Fruit fly (Drosophila melanogaster): Measurements from ENCODE around the gene CG17568.

The CG17568 gene

DNA sequence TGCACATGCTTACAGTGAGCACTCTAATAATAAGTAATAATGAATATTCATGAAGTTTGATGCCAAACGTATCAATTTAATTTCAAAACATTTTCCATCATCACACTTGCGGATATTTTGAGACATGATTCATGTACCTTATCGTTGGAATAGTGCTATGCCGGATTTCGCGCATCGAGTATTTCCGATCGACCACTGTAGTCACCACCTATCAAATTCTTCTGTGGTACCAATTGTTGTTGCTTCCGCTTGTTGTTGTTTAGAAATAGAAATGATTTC, 40.6 kb downstream of the CG17568 start (continued):
- TF ChIP-seq Nf-YC (tag; optimal IDR thresholded peaks at IDR 0.05) (no peak), CG2712 (tag; optimal IDR thresholded peaks at IDR 0.05) (peak; percentile 27), C15 (GFP tag; IDR thresholded peaks at IDR 0.05) (no peak), br (optimal IDR thresholded peaks at IDR 0.05) (no peak), az2 (GFP tag; optimal IDR thresholded peaks at IDR 0.05) (no peak), sd (tag; optimal IDR thresholded peaks at IDR 0.05) (no peak), cg (GFP tag; optimal IDR thresholded peaks at IDR 0.05) (no peak), vvl (GFP tag; IDR thresholded peaks at IDR 0.05) (peak; percentile 24; the same call in 1 of the 2 replicates), hbn (GFP tag; IDR thresholded peaks at IDR 0.05; ENCODE audit: partially characterized antibody) (no peak), CG7271 (tag; optimal IDR thresholded peaks at IDR 0.05) (no peak), Dek (tag; optimal IDR thresholded peaks at IDR 0.05) (peak; percentile 9), Xrp1 (GFP tag; IDR thresholded peaks at IDR 0.05) (peak; percentile 26; the same call in 1 of the 2 replicates), CG8924 (tag; optimal IDR thresholded peaks at IDR 0.05) (peak; percentile 42), toy (GFP tag; IDR thresholded peaks at IDR 0.05) (no peak), CG3407 (GFP tag; optimal IDR thresholded peaks at IDR 0.05) (no peak), CG6683 (GFP tag; optimal IDR thresholded peaks at IDR 0.05) (peak; percentile 12), vnd (GFP tag; IDR thresholded peaks at IDR 0.05; ENCODE audit: partially characterized antibody) (no peak), CG7839 (tag; optimal IDR thresholded peaks at IDR 0.05) (peak; percentile 65)

dm6 chr2L:19140257-19140983, 41.1 kb downstream of the CG17568 start:
- TF ChIP-seq Bteb2 (GFP tag; optimal IDR thresholded peaks at IDR 0.05) (peak; percentile 21), twi (tag; optimal IDR thresholded peaks at IDR 0.05) (peak; percentile 11), CG5953 (GFP tag; IDR thresholded peaks at IDR 0.05) (0 out of 2 replicates have a peak, but pooled peaks have one; percentile 28), CG17359 (tag; optimal IDR thresholded peaks at IDR 0.05) (peak; percentile 29), amos (GFP tag; IDR thresholded peaks at IDR 0.05; ENCODE audit: partially characterized antibody) (no peak), CG18476 (GFP tag; optimal IDR thresholded peaks at IDR 0.05) (no peak), CG2712 (tag; optimal IDR thresholded peaks at IDR 0.05) (peak; percentile 16), wek (GFP tag; optimal IDR thresholded peaks at IDR 0.05) (peak; percentile 11), fd3F (GFP tag; optimal IDR thresholded peaks at IDR 0.05) (peak; percentile 7), Dip3 (GFP tag; optimal IDR thresholded peaks at IDR 0.05) (no peak), odd (GFP tag; optimal IDR thresholded peaks at IDR 0.05) (peak; percentile 21), fd96Cb (tag; optimal IDR thresholded peaks at IDR 0.05) (peak; percentile 14), nom (GFP tag; optimal IDR thresholded peaks at IDR 0.05) (no peak), Antp (GFP tag; optimal IDR thresholded peaks at IDR 0.05) (peak; percentile 37), CG17385 (GFP tag; optimal IDR thresholded peaks at IDR 0.05) (no peak), CG15601 (tag; optimal IDR thresholded peaks at IDR 0.05) (peak; percentile 34), Blimp-1 (GFP tag; optimal IDR thresholded peaks at IDR 0.05) (peak; percentile 29), ind (GFP tag; optimal IDR thresholded peaks at IDR 0.05) (peak; percentile 9), Deaf1 (tag; optimal IDR thresholded peaks at IDR 0.05) (peak; percentile 49), Rfx (GFP tag; IDR thresholded peaks at IDR 0.05) (0 out of 2 replicates have a peak, but pooled peaks have one; percentile 12), crol (GFP tag; IDR thresholded peaks at IDR 0.05) (peak; percentile 45), CG17361 (GFP tag; IDR thresholded peaks at IDR 0.05) (0 out of 3 replicates have a peak, but pooled peaks have one; percentile 16), CG7271 (tag; optimal IDR thresholded peaks at IDR 0.05) (peak; percentile 20), CG10543 (GFP tag; optimal IDR thresholded peaks at IDR 0.05) (peak; percentile 34), prd (optimal IDR thresholded peaks at IDR 0.05) (no peak), prd (GFP tag; IDR thresholded peaks at IDR 0.05) (peak; percentile 24; the same call in 1 of the 3 replicates), vvl (GFP tag; IDR thresholded peaks at IDR 0.05) (peak; percentile 9; the same call in 1 of the 2 replicates), CG18262 (tag; optimal IDR thresholded peaks at IDR 0.05) (peak; percentile 33), kni (GFP tag; optimal IDR thresholded peaks at IDR 0.05) (no peak), her (GFP tag; optimal IDR thresholded peaks at IDR 0.05) (no peak), abd-A (tag; optimal IDR thresholded peaks at IDR 0.05) (no peak), H2.0 (GFP tag; IDR thresholded peaks at IDR 0.05) (no peak), grau (tag; optimal IDR thresholded peaks at IDR 0.05) (peak; percentile 48)
